Worm (Caenorhabditis elegans) whole organism, early embryonic: Measurements from ENCODE around the gene K09E9.1.

Experiments
- B0310.2 ChIP-seq: sonication (generic microtip); optimal IDR thresholded peaks from 2 replicates; lab custom pipeline; 2016; ENCODE audit warnings: mild to moderate bottlenecking, missing genetic modification characterization, missing compliant biosample characterization
- F13C5.2 ChIP-seq: sonication (generic microtip); optimal IDR thresholded peaks from 2 replicates; lab custom pipeline; 2017; ENCODE audit warnings: mild to moderate bottlenecking, missing genetic modification characterization, inconsistent platforms, missing compliant biosample characterization
- aly-1 ChIP-seq: sonication (generic microtip); optimal IDR thresholded peaks from 2 replicates; lab custom pipeline; 2016; ENCODE audit warnings: missing genetic modification characterization, missing compliant biosample characterization
- ama-1 ChIP-seq: fragments of 150-350 bp; optimal IDR thresholded peaks from 2 replicates; lab custom pipeline; 2014
- ceh-13 ChIP-seq: fragments of 200-800 bp; sonication (Bioruptor generic); optimal IDR thresholded peaks from 2 replicates; lab custom pipeline; 2018; ENCODE audit warnings: mild to moderate bottlenecking, missing genetic modification characterization, missing compliant biosample characterization
- ceh-36 ChIP-seq: sonication (generic microtip); optimal IDR thresholded peaks from 2 replicates; lab custom pipeline; 2016; ENCODE audit warnings: missing genetic modification characterization, inconsistent platforms, missing compliant biosample characterization
- ets-7 ChIP-seq: sonication (generic microtip); optimal IDR thresholded peaks from 2 replicates; lab custom pipeline; 2016; ENCODE audit warnings: missing genotype, missing genetic modification characterization, missing compliant biosample characterization
- flt-1 ChIP-seq: fragments of 200-800 bp; sonication (Bioruptor generic); IDR thresholded peaks from 2 replicates; pipeline ENCODE4 v1.3.6; 2022; ENCODE audit warnings: missing genetic modification characterization, missing compliant biosample characterization
- hmbx-1 ChIP-seq: sonication (generic microtip); optimal IDR thresholded peaks from 2 replicates; lab custom pipeline; 2016; ENCODE audit warnings: mild to moderate bottlenecking, missing genetic modification characterization, missing compliant biosample characterization
- hmg-4 ChIP-seq: fragments of 200-800 bp; sonication (Bioruptor generic); optimal IDR thresholded peaks from 2 replicates; lab custom pipeline; 2018; ENCODE audit warnings: mild to moderate bottlenecking, missing genetic modification characterization, missing compliant biosample characterization
- hnd-1 ChIP-seq: sonication (generic microtip); optimal IDR thresholded peaks from 2 replicates; lab custom pipeline; 2016; ENCODE audit warnings: missing genetic modification characterization, missing compliant biosample characterization
- pes-1 ChIP-seq: fragments of 200-800 bp; sonication (Bioruptor generic); IDR thresholded peaks from 2 replicates; pipeline ENCODE4 v1.3.6; 2022; ENCODE audit warnings: missing genetic modification reagents, missing genetic modification characterization, missing compliant biosample characterization
- scrt-1 ChIP-seq: fragments of 200-800 bp; sonication (Bioruptor generic); IDR thresholded peaks from 2 replicates; pipeline ENCODE4 v1.3.6; 2022; ENCODE audit warnings: missing genetic modification characterization, missing compliant biosample characterization
- sea-1 ChIP-seq: fragments of 200-800 bp; sonication (Bioruptor generic); conservative IDR thresholded peaks from 2 replicates; pipeline ENCODE4 v1.3.6; 2022; ENCODE audit warnings: missing genetic modification characterization, missing compliant biosample characterization
- tbx-11 ChIP-seq: fragments of 200-800 bp; sonication (Bioruptor generic); IDR thresholded peaks from 2 replicates; pipeline ENCODE4 v1.3.6; 2022; ENCODE audit warnings: missing genetic modification characterization, missing compliant biosample characterization
- tbx-37 ChIP-seq: fragments of 200-800 bp; sonication (Bioruptor generic); conservative IDR thresholded peaks from 2 replicates; pipeline ENCODE4 v1.3.6; 2022; ENCODE audit warnings: missing genetic modification reagents, missing genetic modification characterization, missing compliant biosample characterization
- tra-4 ChIP-seq: sonication (generic microtip); optimal IDR thresholded peaks from 2 replicates; lab custom pipeline; 2017; ENCODE audit warnings: missing genetic modification characterization, missing compliant biosample characterization

Gene K09E9.1

DNA sequence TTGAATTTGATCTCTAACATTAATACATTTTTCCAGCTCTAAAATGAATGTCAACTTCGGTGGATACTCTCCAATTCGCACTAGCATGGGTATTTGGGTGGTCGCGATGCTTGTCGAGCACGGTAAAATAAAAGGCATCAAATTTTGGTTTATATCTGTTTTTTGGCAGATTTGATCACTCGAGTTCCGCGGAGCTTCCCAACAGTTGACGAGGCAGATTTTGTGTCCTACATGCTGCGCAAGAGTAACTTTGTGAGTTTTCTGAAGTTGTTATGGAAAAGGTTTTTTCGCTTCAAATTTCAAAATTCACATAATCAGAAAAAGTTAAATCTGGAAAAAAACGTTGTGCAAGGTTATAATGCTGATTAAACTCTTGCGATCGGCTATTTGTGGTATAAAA lies 21.1 kb downstream of the K09E9.1 start:
- TF ChIP-seq ceh-13 (GFP tag; lab: Kevin White, UChicago), result no peak
- no peak for TF ChIP-seq flt-1 (GFP tag; lab: Robert Waterston, UW)
- no peak for TF ChIP-seq pes-1 (GFP tag; lab: Robert Waterston, UW)
- no peak for TF ChIP-seq sea-1 (GFP tag; lab: Robert Waterston, UW)
- no peak for TF ChIP-seq hnd-1 (tag; lab: Kevin White, UChicago)
- no peak for TF ChIP-seq B0310.2 (tag; lab: Kevin White, UChicago)
- TF ChIP-seq F13C5.2, result no peak
- TF ChIP-seq ets-7 (tag; lab: Kevin White, UChicago), result no peak
- no peak for TF ChIP-seq ama-1 (lab: Kevin White, UChicago)
- TF ChIP-seq tbx-37, result no peak
- no peak for TF ChIP-seq tra-4 (tag; lab: Kevin White, UChicago)
- no peak for TF ChIP-seq hmbx-1 (tag; lab: Kevin White, UChicago)
- no peak for TF ChIP-seq ceh-36 (tag; lab: Kevin White, UChicago)
- TF ChIP-seq scrt-1, result no peak

ce11 chrX:15642638-15643037 lies 22.3 kb downstream of the K09E9.1 start, which contains the start of gene H08J19.1:
Gene H08J19.1 (plus strand): TSS chrX:15642938.
- no peak for TF ChIP-seq B0310.2 (tag; lab: Kevin White, UChicago)
- no peak for TF ChIP-seq hnd-1 (tag; lab: Kevin White, UChicago)
- TF ChIP-seq tbx-37, result no peak
- TF ChIP-seq scrt-1, result no peak
- no peak for TF ChIP-seq F13C5.2
- TF ChIP-seq aly-1 (tag; lab: Kevin White, UChicago), result no peak
- no peak for TF ChIP-seq hmbx-1 (tag; lab: Kevin White, UChicago)
- no peak for TF ChIP-seq flt-1 (GFP tag; lab: Robert Waterston, UW)

- TF ChIP-seq ceh-13 (GFP tag; lab: Kevin White, UChicago) (no peak), ceh-36 (tag; lab: Kevin White, UChicago) (no peak), ama-1 (lab: Kevin White, UChicago) (no peak), F13C5.2 (no peak), hnd-1 (tag; lab: Kevin White, UChicago) (no peak), scrt-1 (no peak), hmg-4 (GFP tag; lab: Kevin White, UChicago) (no peak)
These were observed 27.0 kb downstream of the K09E9.1 start, which contains the start of gene F59D12.5 for ce11 chrX:15647276-15647675. Gene F59D12.5 (minus strand): TSS chrX:15647369.

- no peak for TF ChIP-seq hnd-1 (tag; lab: Kevin White, UChicago)
These were observed 30.1 kb downstream of the K09E9.1 start for ce11 chrX:15650428-15650827.

DNA sequence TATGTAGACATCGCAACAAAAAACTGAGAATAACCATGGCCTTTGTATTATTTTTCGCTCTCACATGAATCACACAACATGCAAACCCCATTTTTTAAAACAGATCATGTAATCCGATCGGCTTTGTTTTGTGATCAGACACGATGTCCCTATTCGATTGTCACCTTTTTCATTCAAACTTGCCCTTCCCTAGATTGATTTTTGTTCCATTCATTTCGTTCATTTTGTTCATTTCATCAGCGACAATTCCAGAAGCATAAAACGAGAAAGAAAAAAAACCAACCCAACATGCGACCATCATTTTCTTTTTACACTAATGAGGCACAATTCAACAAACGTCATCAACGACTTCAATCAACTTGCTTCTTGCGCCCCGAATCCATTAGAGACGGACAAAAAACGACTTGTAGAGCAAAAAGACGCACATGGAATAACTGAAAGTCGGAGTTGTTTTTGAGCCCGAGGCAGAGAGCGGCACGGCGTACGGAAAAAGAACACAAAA lies 30.7 kb downstream of the K09E9.1 start, which contains the start of gene F59D12.3:
F59D12.3 (minus strand) TSS at position 51 of the 502 bp plus-strand sequence.
- TF ChIP-seq hnd-1 (tag; lab: Kevin White, UChicago) (no peak), ceh-13 (GFP tag; lab: Kevin White, UChicago) (no peak), hmbx-1 (tag; lab: Kevin White, UChicago) (no peak), hmg-4 (GFP tag; lab: Kevin White, UChicago) (no peak), ama-1 (lab: Kevin White, UChicago) (no peak), tbx-11 (GFP tag; lab: Robert Waterston, UW) (no peak), tra-4 (tag; lab: Kevin White, UChicago) (no peak), ets-7 (tag; lab: Kevin White, UChicago) (no peak), flt-1 (GFP tag; lab: Robert Waterston, UW) (no peak), ceh-36 (tag; lab: Kevin White, UChicago) (no peak), sea-1 (GFP tag; lab: Robert Waterston, UW) (no peak), scrt-1 (no peak), pes-1 (GFP tag; lab: Robert Waterston, UW) (no peak), tbx-37 (no peak), B0310.2 (tag; lab: Kevin White, UChicago) (no peak), aly-1 (tag; lab: Kevin White, UChicago) (no peak), F13C5.2 (no peak)

- no peak for TF ChIP-seq hmg-4 (GFP tag; lab: Kevin White, UChicago)
- TF ChIP-seq pes-1 (GFP tag; lab: Robert Waterston, UW), result no peak
- no peak for TF ChIP-seq scrt-1
These were observed 32.9 kb downstream of the K09E9.1 start for ce11 chrX:15653196-15653595.

- TF ChIP-seq aly-1 (tag; lab: Kevin White, UChicago) (no peak), B0310.2 (tag; lab: Kevin White, UChicago) (no peak), ceh-13 (GFP tag; lab: Kevin White, UChicago) (no peak), pes-1 (GFP tag; lab: Robert Waterston, UW) (no peak), ceh-36 (tag; lab: Kevin White, UChicago) (no peak), scrt-1 (no peak), tbx-11 (GFP tag; lab: Robert Waterston, UW) (no peak), F13C5.2 (no peak), tbx-37 (no peak), hnd-1 (tag; lab: Kevin White, UChicago) (no peak), hmg-4 (GFP tag; lab: Kevin White, UChicago) (no peak), ama-1 (lab: Kevin White, UChicago) (no peak), ets-7 (tag; lab: Kevin White, UChicago) (no peak), flt-1 (GFP tag; lab: Robert Waterston, UW) (no peak), sea-1 (GFP tag; lab: Robert Waterston, UW) (no peak), hmbx-1 (tag; lab: Kevin White, UChicago) (no peak), tra-4 (tag; lab: Kevin White, UChicago) (no peak)
These were observed 34.7 kb downstream of the K09E9.1 start for ce11 chrX:15654969-15655368.

- TF ChIP-seq scrt-1, result no peak
- no peak for TF ChIP-seq tbx-11 (GFP tag; lab: Robert Waterston, UW)
- no peak for TF ChIP-seq ceh-36 (tag; lab: Kevin White, UChicago)
- no peak for TF ChIP-seq flt-1 (GFP tag; lab: Robert Waterston, UW)
- TF ChIP-seq tbx-37, result no peak
- no peak for TF ChIP-seq ceh-13 (GFP tag; lab: Kevin White, UChicago)
- TF ChIP-seq tra-4 (tag; lab: Kevin White, UChicago), result no peak
- TF ChIP-seq aly-1 (tag; lab: Kevin White, UChicago), result no peak
- TF ChIP-seq B0310.2 (tag; lab: Kevin White, UChicago), result no peak
- no peak for TF ChIP-seq hnd-1 (tag; lab: Kevin White, UChicago)
- TF ChIP-seq sea-1 (GFP tag; lab: Robert Waterston, UW), result no peak
- no peak for TF ChIP-seq ets-7 (tag; lab: Kevin White, UChicago)
- no peak for TF ChIP-seq ama-1 (lab: Kevin White, UChicago)
- no peak for TF ChIP-seq hmbx-1 (tag; lab: Kevin White, UChicago)
- no peak for TF ChIP-seq F13C5.2
These were observed 35.3 kb downstream of the K09E9.1 start for ce11 chrX:15655623-15656022.
